Worm (Caenorhabditis elegans) whole organism, L4 larva: ENCODE data around the gene K06H6.4.

Experiments used
- ceh-20 ChIP-seq: fragments of 200-800 bp; sonication (Bioruptor generic); IDR thresholded peaks from 2 replicates; pipeline ENCODE4 v1.3.6; 2022; ENCODE audit warnings: missing genetic modification reagents, missing genetic modification characterization, missing compliant biosample characterization
- ceh-62 ChIP-seq: sonication (generic microtip); optimal IDR thresholded peaks from 2 replicates; lab custom pipeline; 2017; ENCODE audit warnings: missing biosample characterization, missing genetic modification characterization
- dve-1 ChIP-seq: sonication (generic microtip); optimal IDR thresholded peaks from 2 replicates; lab custom pipeline; 2017; ENCODE audit warnings: antibody characterized with exemption, mild to moderate bottlenecking, missing genetic modification characterization, missing compliant biosample characterization; ENCODE audit not compliant: insufficient read depth

DNA sequence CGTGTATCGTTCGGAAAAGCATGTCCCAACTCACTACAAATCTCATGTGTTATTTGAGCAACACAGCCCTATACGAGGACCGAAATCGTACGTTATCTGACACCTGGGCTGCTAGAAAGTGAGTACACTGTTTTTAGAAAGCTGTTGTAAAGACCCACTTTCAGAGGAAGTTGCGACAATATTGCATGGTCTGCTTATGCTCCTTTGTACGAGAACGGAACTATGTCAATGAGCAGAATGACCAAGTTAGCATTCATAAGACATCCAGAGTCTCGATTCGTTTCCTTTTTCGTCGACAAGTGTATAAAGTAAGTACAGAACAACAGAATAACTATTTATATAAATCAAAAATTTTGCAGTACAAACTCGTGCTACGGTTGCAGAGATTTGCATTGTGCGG, 2.2 kb upstream of the K06H6.4 start:
- no peak for TF ChIP-seq ceh-20 (GFP tag; lab: Robert Waterston, UW)
- no peak for TF ChIP-seq ceh-62 (tag; lab: Kevin White, UChicago)
- TF ChIP-seq dve-1 (tag; lab: Kevin White, UChicago): no peak
